Fruit fly (Drosophila melanogaster): ENCODE measurements around the gene CG46412.

The CG46412 gene

DNA sequence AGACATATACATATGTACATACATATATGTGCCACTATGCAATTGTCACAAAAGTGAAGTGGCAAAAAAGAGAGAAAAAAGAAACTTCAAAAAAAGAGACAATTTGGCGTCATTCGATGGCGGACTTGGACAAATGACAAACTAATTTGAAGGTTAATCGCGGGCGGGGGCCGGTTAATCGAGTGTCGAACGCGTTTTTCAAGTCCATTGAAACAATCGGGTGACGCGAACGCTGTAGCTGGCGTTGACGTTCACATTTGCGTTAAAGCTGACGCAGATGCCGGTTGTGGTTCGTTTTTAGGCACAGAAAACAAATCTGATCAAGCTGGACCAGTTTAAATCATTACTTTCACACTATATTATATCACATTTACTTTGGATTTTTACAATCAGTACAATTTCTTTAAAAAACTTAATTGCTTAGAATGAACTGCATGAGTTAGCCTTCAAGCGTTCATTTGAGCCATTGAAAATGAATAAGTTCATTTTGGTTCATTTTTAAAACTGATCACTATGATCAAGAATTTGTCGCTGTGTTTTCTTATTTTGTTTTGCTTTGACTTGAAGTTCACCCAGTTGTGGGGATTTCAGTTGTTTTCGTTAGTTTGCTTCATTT lies 30.1 kb downstream of the CG46412 start (continued):
- TF ChIP-seq Hr4 (GFP tag; optimal IDR thresholded peaks at IDR 0.05), result peak; percentile 56
- peak; percentile 47 for TF ChIP-seq Ets21C (GFP tag; optimal IDR thresholded peaks at IDR 0.05)
- TF ChIP-seq topi (GFP tag; optimal IDR thresholded peaks at IDR 0.05), result peak; percentile 65
- TF ChIP-seq Eip93F (GFP tag; optimal IDR thresholded peaks at IDR 0.05), result no peak
- no peak for TF ChIP-seq dsx (GFP tag; optimal IDR thresholded peaks at IDR 0.05; ENCODE audit: poor library complexity, severe bottlenecking)
- TF ChIP-seq CG11762 (GFP tag; optimal IDR thresholded peaks at IDR 0.05; ENCODE audit: insufficient read depth), result peak; percentile 26
- TF ChIP-seq CG15336 (GFP tag; IDR thresholded peaks at IDR 0.05), result peak; percentile 35; the same call in 1 of the 2 replicates

DNA sequence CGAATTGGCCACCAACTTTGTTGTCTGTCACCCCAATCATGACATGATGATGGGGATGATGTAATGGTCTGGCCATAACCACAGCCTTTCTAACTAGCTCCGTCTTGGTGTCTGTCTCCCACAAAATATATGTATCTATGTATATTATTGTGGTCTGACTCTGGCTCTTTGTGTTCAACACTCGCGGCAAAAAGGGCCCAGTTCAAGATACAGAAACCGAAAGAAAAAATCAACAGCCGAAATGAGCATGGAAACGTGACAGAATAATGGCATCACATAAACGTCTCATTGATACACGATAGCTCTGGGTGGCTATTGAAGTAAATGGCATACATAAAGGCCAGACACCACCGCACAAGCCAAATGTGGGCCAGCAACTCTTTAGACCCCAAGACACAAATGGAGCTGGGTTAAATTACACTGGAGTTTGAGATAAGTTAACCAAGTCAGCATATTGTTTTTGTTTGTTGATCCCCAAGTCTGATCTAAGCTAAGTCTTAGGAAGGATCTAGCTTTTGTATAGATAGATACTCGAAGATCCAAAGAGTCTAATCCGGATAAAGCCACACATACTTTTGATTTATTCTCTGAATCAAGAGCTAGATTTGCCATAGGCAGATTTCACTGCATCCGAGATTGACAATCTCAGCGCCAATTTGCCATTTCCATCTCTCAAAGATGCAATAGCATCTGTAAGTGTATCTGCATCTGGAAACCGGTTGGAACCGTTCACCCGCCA lies 31.7 kb downstream of the CG46412 start:
- TF ChIP-seq Met (GFP tag; optimal IDR thresholded peaks at IDR 0.05) (no peak), fkh (GFP tag; optimal IDR thresholded peaks at IDR 0.05) (no peak), CG6276 (GFP tag; optimal IDR thresholded peaks at IDR 0.05) (peak; percentile 28), CG15336 (GFP tag; IDR thresholded peaks at IDR 0.05) (peak; percentile 15; the same call in 1 of the 2 replicates), CG32006 (GFP tag; optimal IDR thresholded peaks at IDR 0.05) (peak; percentile 46), CG4318 (GFP tag; optimal IDR thresholded peaks at IDR 0.05) (no peak), CG8119 (GFP tag; IDR thresholded peaks at IDR 0.05) (no peak), salr (GFP tag; optimal IDR thresholded peaks at IDR 0.05) (no peak), CG8632 (GFP tag; optimal IDR thresholded peaks at IDR 0.05) (no peak), CG3032 (tag; optimal IDR thresholded peaks at IDR 0.05) (peak; percentile 7), Sox15 (GFP tag; optimal IDR thresholded peaks at IDR 0.05) (no peak), fd59A (GFP tag; optimal IDR thresholded peaks at IDR 0.05) (no peak), CG6808 (GFP tag; optimal IDR thresholded peaks at IDR 0.05) (no peak), Eip78C (GFP tag) (peak; percentile 56)

DNA sequence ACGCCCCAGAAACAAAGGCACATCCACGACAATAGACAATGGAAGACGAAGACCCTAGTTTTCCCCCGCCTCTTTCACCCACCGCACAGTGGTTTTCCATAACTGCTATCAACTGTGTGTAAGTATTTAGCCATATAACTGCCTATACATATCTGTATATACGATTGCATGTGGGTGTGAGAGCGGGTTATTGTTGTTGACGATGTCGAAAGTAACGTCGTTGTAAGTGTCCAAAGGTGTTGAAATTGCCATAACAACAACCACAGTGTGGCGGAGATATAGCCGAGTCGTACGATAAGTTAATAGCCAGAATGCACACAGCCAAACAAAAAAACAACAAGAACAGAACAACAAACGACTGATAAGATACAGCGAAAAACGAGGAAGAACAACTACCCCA lies 32.6 kb downstream of the CG46412 start:
- no peak for TF ChIP-seq CG11762 (GFP tag; optimal IDR thresholded peaks at IDR 0.05; ENCODE audit: insufficient read depth)
- no peak for TF ChIP-seq CG9139 (GFP tag; optimal IDR thresholded peaks at IDR 0.05)
- TF ChIP-seq CG3032 (tag; optimal IDR thresholded peaks at IDR 0.05), result no peak
- TF ChIP-seq Eip93F (GFP tag; optimal IDR thresholded peaks at IDR 0.05), result peak; percentile 20
- TF ChIP-seq Eip78C (GFP tag), result peak; percentile 57
- TF ChIP-seq cyc (GFP tag; optimal IDR thresholded peaks at IDR 0.05), result no peak
- TF ChIP-seq fkh (GFP tag; optimal IDR thresholded peaks at IDR 0.05), result peak; percentile 19
- no peak for TF ChIP-seq dac (GFP tag; optimal IDR thresholded peaks at IDR 0.05)
- peak; percentile 17 for TF ChIP-seq Sox14 (GFP tag; optimal IDR thresholded peaks at IDR 0.05)
- TF ChIP-seq CG34406 (GFP tag; optimal IDR thresholded peaks at IDR 0.05), result no peak

DNA sequence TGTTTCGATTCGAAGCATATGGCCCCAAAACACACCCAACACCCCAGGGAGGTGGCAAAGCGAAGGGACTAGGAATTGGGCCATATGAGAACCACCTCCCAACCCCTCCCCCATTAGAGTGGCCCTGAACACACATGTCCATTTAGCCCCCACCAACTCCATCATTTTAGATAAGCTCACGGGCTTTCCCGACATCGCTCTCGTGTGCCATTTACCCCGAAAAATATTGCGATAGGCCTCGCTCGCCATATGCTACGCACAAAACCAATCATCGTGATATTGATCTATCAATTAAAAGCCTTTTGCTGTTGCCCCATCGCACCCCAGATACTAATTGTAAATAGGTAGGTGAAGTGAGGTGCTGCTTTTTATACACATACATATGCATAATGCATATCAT lies 33.5 kb downstream of the CG46412 start:
- TF ChIP-seq CG6808 (GFP tag; optimal IDR thresholded peaks at IDR 0.05), result no peak
- peak; percentile 61 for TF ChIP-seq fkh (GFP tag; optimal IDR thresholded peaks at IDR 0.05)

DNA sequence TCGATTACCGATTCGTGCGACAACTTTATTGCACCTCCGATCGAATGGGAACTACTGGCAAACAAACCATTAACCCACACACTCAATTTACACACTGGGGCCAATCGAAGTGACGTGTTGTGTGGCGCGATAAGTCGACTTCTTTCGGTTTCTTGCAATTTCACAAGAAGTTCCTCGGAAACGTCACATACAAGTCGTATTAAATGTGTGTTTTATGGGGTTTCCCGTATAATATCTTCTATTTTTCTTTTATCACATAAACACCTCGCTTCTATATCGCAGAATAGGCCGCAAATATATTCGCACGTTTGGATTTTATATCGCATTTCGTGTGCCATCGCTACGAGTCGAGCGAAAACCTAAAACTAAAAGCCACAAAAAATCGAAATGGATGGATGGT lies 34.2 kb downstream of the CG46412 start:
- no peak for TF ChIP-seq CG1621 (tag; optimal IDR thresholded peaks at IDR 0.05)
- no peak for TF ChIP-seq CG11762 (GFP tag; optimal IDR thresholded peaks at IDR 0.05; ENCODE audit: insufficient read depth)
- no peak for TF ChIP-seq CG3032 (tag; optimal IDR thresholded peaks at IDR 0.05)
- TF ChIP-seq CG6792 (GFP tag; optimal IDR thresholded peaks at IDR 0.05), result no peak
- TF ChIP-seq eg (GFP tag; IDR thresholded peaks at IDR 0.05), result no peak
- TF ChIP-seq fd85E (GFP tag; optimal IDR thresholded peaks at IDR 0.05), result no peak
- no peak for TF ChIP-seq salr (GFP tag; optimal IDR thresholded peaks at IDR 0.05)
- TF ChIP-seq Blimp-1 (GFP tag; optimal IDR thresholded peaks at IDR 0.05), result no peak
- TF ChIP-seq cyc (GFP tag; optimal IDR thresholded peaks at IDR 0.05), result no peak
